Fruit fly (Drosophila melanogaster): ENCODE measurements around the gene nis.

The nis gene

dm6 chr2L:1575604-1576003 is 11.4 kb downstream of the nis start (continued):
- TF ChIP-seq CG4424 (GFP tag; optimal IDR thresholded peaks at IDR 0.05) (peak; percentile 37), ara (GFP tag; IDR thresholded peaks at IDR 0.05) (peak; percentile 68), en (GFP tag; optimal IDR thresholded peaks at IDR 0.05) (no peak), h (optimal IDR thresholded peaks at IDR 0.05) (no peak), CG8388 (GFP tag; optimal IDR thresholded peaks at IDR 0.05) (peak; percentile 37), Dp (GFP tag; optimal IDR thresholded peaks at IDR 0.05) (no peak), dan (GFP tag; IDR thresholded peaks at IDR 0.05) (no peak), Atf6 (GFP tag; IDR thresholded peaks at IDR 0.05) (no peak), bsh (GFP tag; optimal IDR thresholded peaks at IDR 0.05) (peak; percentile 48 to 63), CG34224 (GFP tag; IDR thresholded peaks at IDR 0.05; ENCODE audit: partially characterized antibody) (no peak), Awh (GFP tag; IDR thresholded peaks at IDR 0.05) (peak; percentile 57; the same call in 1 of the 2 replicates), CG5180 (GFP tag; optimal IDR thresholded peaks at IDR 0.05) (peak; percentile 17), CG13424 (tag; optimal IDR thresholded peaks at IDR 0.05) (peak; percentile 47), CG3995 (GFP tag; optimal IDR thresholded peaks at IDR 0.05) (no peak), CG18599 (GFP tag; optimal IDR thresholded peaks at IDR 0.05) (peak; percentile 7), Xrp1 (GFP tag; IDR thresholded peaks at IDR 0.05) (peak; percentile 67), sr (GFP tag; IDR thresholded peaks at IDR 0.05) (no peak), salm (tag; optimal IDR thresholded peaks at IDR 0.05) (no peak), CG4820 (GFP tag; optimal IDR thresholded peaks at IDR 0.05) (peak; percentile 35), D19A (tag; optimal IDR thresholded peaks at IDR 0.05) (peak; percentile 8), hkb (optimal IDR thresholded peaks at IDR 0.05) (no peak), hkb (GFP tag; IDR thresholded peaks at IDR 0.05) (peak; percentile 73), zen (tag; optimal IDR thresholded peaks at IDR 0.05) (peak; percentile 43), wor (GFP tag; IDR thresholded peaks at IDR 0.05) (peak; percentile 33; the same call in 1 of the 2 replicates), tin (GFP tag; optimal IDR thresholded peaks at IDR 0.05) (peak; percentile 5), CG4404 (GFP tag; IDR thresholded peaks at IDR 0.05) (no peak), nmo (GFP tag; optimal IDR thresholded peaks at IDR 0.05) (peak; percentile 48), nom (GFP tag; optimal IDR thresholded peaks at IDR 0.05) (no peak), pum (GFP tag; optimal IDR thresholded peaks at IDR 0.05) (peak; percentile 28), Side (GFP tag; optimal IDR thresholded peaks at IDR 0.05) (peak; percentile 7), CG12391 (tag; optimal IDR thresholded peaks at IDR 0.05) (no peak), CG13775 (GFP tag; optimal IDR thresholded peaks at IDR 0.05) (no peak), chif (GFP tag; optimal IDR thresholded peaks at IDR 0.05) (peak in 1 of 2 experiments; percentile 20), ttk (GFP tag; IDR thresholded peaks at IDR 0.05) (peak; percentile 42; the same call in 1 of the 2 replicates), Fer3 (tag; optimal IDR thresholded peaks at IDR 0.05) (peak; percentile 12), ap (GFP tag; IDR thresholded peaks at IDR 0.05) (peak; percentile 55; the same call in 1 of the 2 replicates), B-H1 (GFP tag; IDR thresholded peaks at IDR 0.05) (peak; percentile 30; the same call in 2 of the 3 replicates), gsb-n (tag; optimal IDR thresholded peaks at IDR 0.05) (no peak), NC2β (GFP tag; optimal IDR thresholded peaks at IDR 0.05) (no peak), cwo (GFP tag; optimal IDR thresholded peaks at IDR 0.05) (no peak), CkIIα-i1 (GFP tag; IDR thresholded peaks at IDR 0.05) (no peak), tio (GFP tag; optimal IDR thresholded peaks at IDR 0.05) (no peak), trem (tag; optimal IDR thresholded peaks at IDR 0.05) (no peak), CG7556 (GFP tag; optimal IDR thresholded peaks at IDR 0.05) (no peak), CG17328 (GFP tag; IDR thresholded peaks at IDR 0.05) (no peak), CG14441 (GFP tag; IDR thresholded peaks at IDR 0.05) (peak; percentile 66), CG1602 (GFP tag; optimal IDR thresholded peaks at IDR 0.05) (no peak), Nf-YC (tag; optimal IDR thresholded peaks at IDR 0.05) (no peak), CG15011 (GFP tag; optimal IDR thresholded peaks at IDR 0.05) (no peak), HLH54F (GFP tag; optimal IDR thresholded peaks at IDR 0.05) (no peak)
